Fruit fly (Drosophila melanogaster) whole organism, embryonic: Measurements from ENCODE around the gene CG31126.

Experiments used
- Bgb ChIP-seq: fragments of 200-800 bp; sonication (Bioruptor generic); IDR thresholded peaks from 2 replicates; pipeline ENCODE4 v1.3.6; 2022; ENCODE audit warnings: missing biosample characterization, missing genetic modification characterization; ENCODE audit not compliant: partially characterized antibody
- CG10543 ChIP-seq: fragments of 200-800 bp; sonication (Bioruptor generic); optimal IDR thresholded peaks from 3 replicates; lab custom pipeline; 2017; ENCODE audit warnings: missing biosample characterization, mild to moderate bottlenecking, missing genetic modification characterization, moderate library complexity
- CG11560 ChIP-seq: fragments of 200-800 bp; sonication (Bioruptor generic); IDR thresholded peaks from 3 replicates; pipeline ENCODE4 v1.3.6; 2022; ENCODE audit warnings: missing biosample characterization, missing genetic modification characterization
- CG11695 ChIP-seq: fragments of 200-800 bp; sonication (Bioruptor generic); IDR thresholded peaks from 3 replicates; pipeline ENCODE4 v1.3.6; 2022; ENCODE audit warnings: missing biosample characterization, missing genetic modification characterization
- CG12104 ChIP-seq: fragments of 200-800 bp; sonication (Bioruptor generic); optimal IDR thresholded peaks from 3 replicates; lab custom pipeline; 2016; ENCODE audit warnings: missing biosample characterization, missing genetic modification characterization
- CG12659 ChIP-seq: fragments of 200-800 bp; sonication (Bioruptor generic); optimal IDR thresholded peaks from 3 replicates; lab custom pipeline; 2017; ENCODE audit warnings: mild to moderate bottlenecking, missing biosample characterization, missing genetic modification reagents, missing genetic modification characterization
- CG13287 ChIP-seq: fragments of 200-800 bp; sonication (Bioruptor generic); IDR thresholded peaks from 2 replicates; pipeline ENCODE4 v1.3.6; 2022; ENCODE audit warnings: missing biosample characterization, missing genetic modification characterization; ENCODE audit not compliant: partially characterized antibody
- CG17802 ChIP-seq: fragments of 200-800 bp; sonication (Bioruptor generic); optimal IDR thresholded peaks from 2 replicates; lab custom pipeline; 2018; ENCODE audit warnings: missing biosample characterization, mild to moderate bottlenecking, missing genetic modification characterization, moderate library complexity
- CG17829 ChIP-seq: fragments of 200-800 bp; optimal IDR thresholded peaks from 2 replicates; lab custom pipeline; 2019; ENCODE audit warnings: missing biosample characterization, mild to moderate bottlenecking, missing genetic modification characterization, moderate library complexity
- CG18011 ChIP-seq: fragments of 200-800 bp; sonication (Bioruptor generic); optimal IDR thresholded peaks from 2 replicates; lab custom pipeline; 2017; ENCODE audit warnings: missing biosample characterization, missing genetic modification characterization, mild to moderate bottlenecking, moderate library complexity, missing genotype
- CG18476 ChIP-seq: fragments of 200-800 bp; sonication (Bioruptor generic); optimal IDR thresholded peaks from 2 replicates; lab custom pipeline; 2016; ENCODE audit warnings: missing biosample characterization, mild to moderate bottlenecking, missing genetic modification characterization
- CG2889 ChIP-seq: fragments of 200-800 bp; sonication (Bioruptor generic); IDR thresholded peaks from 3 replicates; pipeline ENCODE4 v1.3.6; 2022; ENCODE audit warnings: missing biosample characterization, missing genetic modification characterization
- CG31441 ChIP-seq: fragments of 200-800 bp; sonication (Bioruptor generic); IDR thresholded peaks from 2 replicates; pipeline ENCODE4 v1.3.6; 2022; ENCODE audit warnings: missing biosample characterization, missing genetic modification characterization
- CG4820 ChIP-seq: fragments of 200-800 bp; sonication (Bioruptor generic); optimal IDR thresholded peaks from 3 replicates; lab custom pipeline; 2016; ENCODE audit warnings: missing biosample characterization, missing genetic modification characterization
- CG5245 ChIP-seq: fragments of 200-800 bp; sonication (Bioruptor generic); optimal IDR thresholded peaks from 3 replicates; lab custom pipeline; 2016; ENCODE audit warnings: missing biosample characterization, missing genetic modification characterization
- CoRest ChIP-seq: fragments of 200-800 bp; sonication (Bioruptor generic); optimal IDR thresholded peaks from 3 replicates; lab custom pipeline; 2018; ENCODE audit warnings: missing biosample characterization, mild to moderate bottlenecking, missing genetic modification characterization, moderate library complexity
- D19B ChIP-seq: fragments of 200-800 bp; sonication (Bioruptor generic); optimal IDR thresholded peaks from 2 replicates; lab custom pipeline; 2017; ENCODE audit warnings: missing biosample characterization, mild to moderate bottlenecking, missing genetic modification characterization
- Dll ChIP-seq: fragments of 200-800 bp; sonication (Bioruptor generic); IDR thresholded peaks from 4 replicates; pipeline ENCODE4 v1.3.6; 2022; ENCODE audit warnings: missing biosample characterization, missing genetic modification characterization; ENCODE audit not compliant: partially characterized antibody
- Fer1 ChIP-seq: fragments of 200-800 bp; sonication (Bioruptor generic); optimal IDR thresholded peaks from 2 replicates; lab custom pipeline; 2017; ENCODE audit warnings: missing biosample characterization, mild to moderate bottlenecking, missing genetic modification characterization
- Fer2 ChIP-seq: fragments of 200-800 bp; sonication (Bioruptor generic); optimal IDR thresholded peaks from 2 replicates; lab custom pipeline; 2018; ENCODE audit warnings: missing biosample characterization, mild to moderate bottlenecking, missing genetic modification characterization, moderate library complexity
- Fer3 ChIP-seq: fragments of 200-800 bp; sonication (Bioruptor generic); optimal IDR thresholded peaks from 2 replicates; lab custom pipeline; 2018; ENCODE audit warnings: missing biosample characterization, mild to moderate bottlenecking, missing genetic modification characterization, moderate library complexity
- GATAe ChIP-seq: fragments of 200-800 bp; sonication (Bioruptor generic); conservative IDR thresholded peaks from 2 replicates; pipeline ENCODE4 v1.3.6; 2022; ENCODE audit warnings: missing biosample characterization, missing genetic modification characterization
- HHEX ChIP-seq: fragments of 200-800 bp; sonication (Bioruptor generic); optimal IDR thresholded peaks from 3 replicates; lab custom pipeline; 2017; ENCODE audit warnings: missing biosample characterization, mild to moderate bottlenecking, missing genetic modification characterization, missing genetic modification reagents
- NFAT ChIP-seq: fragments of 200-800 bp; sonication (Bioruptor generic); IDR thresholded peaks from 2 replicates; pipeline ENCODE4 v1.3.6; 2022; ENCODE audit warnings: missing biosample characterization, missing genetic modification characterization
- Neu2 ChIP-seq: fragments of 200-800 bp; sonication (Bioruptor generic); optimal IDR thresholded peaks from 3 replicates; lab custom pipeline; 2016; ENCODE audit warnings: missing biosample characterization, missing genetic modification characterization, borderline replicate concordance
- Ravus ChIP-seq: fragments of 200-800 bp; sonication (Bioruptor generic); IDR thresholded peaks from 2 replicates; pipeline ENCODE4 v1.3.6; 2022; ENCODE audit warnings: missing biosample characterization, missing genetic modification characterization
- Scr ChIP-seq: fragments of 200-800 bp; sonication (Bioruptor generic); IDR thresholded peaks from 2 replicates; pipeline ENCODE4 v1.3.6; 2022; ENCODE audit warnings: missing biosample characterization, missing genetic modification characterization; ENCODE audit not compliant: partially characterized antibody
- Side ChIP-seq: fragments of 200-800 bp; sonication (Bioruptor generic); optimal IDR thresholded peaks from 2 replicates; lab custom pipeline; 2016; ENCODE audit warnings: missing biosample characterization, missing genetic modification characterization
- ase ChIP-seq: fragments of 200-800 bp; sonication (Bioruptor generic); IDR thresholded peaks from 3 replicates; pipeline ENCODE4 v1.3.6; 2022; ENCODE audit warnings: missing biosample characterization, missing genetic modification characterization
- bsh ChIP-seq, 2 experiments: fragments of 200-800 bp; sonication (Bioruptor generic); optimal IDR thresholded peaks; 2 replicates each; lab custom pipeline; 2017 to 2018; ENCODE audit warnings: mild to moderate bottlenecking in 2 of 2, missing biosample characterization in 2 of 2, missing genetic modification characterization in 2 of 2, moderate library complexity in 1 of 2
- dan ChIP-seq: fragments of 200-800 bp; sonication (Bioruptor generic); IDR thresholded peaks from 2 replicates; pipeline ENCODE4 v1.3.6; 2022; ENCODE audit warnings: missing biosample characterization, missing genetic modification characterization
- h ChIP-seq: fragments of >200 bp; optimal IDR thresholded peaks from 2 replicates; lab custom pipeline; 2017
- hb ChIP-seq: fragments of 200-800 bp; sonication (Bioruptor generic); IDR thresholded peaks from 3 replicates; pipeline ENCODE4 v1.3.6; 2022; ENCODE audit warnings: missing biosample characterization, missing genetic modification characterization; ENCODE audit not compliant: partially characterized antibody
- inv ChIP-seq: fragments of 200-800 bp; sonication (Bioruptor generic); IDR thresholded peaks from 2 replicates; pipeline ENCODE4 v1.3.6; 2022; ENCODE audit warnings: missing biosample characterization, missing genetic modification characterization; ENCODE audit not compliant: partially characterized antibody
- lilli ChIP-seq: fragments of 200-800 bp; sonication (Bioruptor generic); optimal IDR thresholded peaks from 3 replicates; lab custom pipeline; 2016; ENCODE audit warnings: missing biosample characterization, missing genetic modification characterization
- mam ChIP-seq: fragments of 200-800 bp; sonication (Bioruptor generic); optimal IDR thresholded peaks from 3 replicates; lab custom pipeline; 2016; ENCODE audit warnings: missing biosample characterization, missing genetic modification characterization
- odd ChIP-seq: fragments of 200-800 bp; sonication (Bioruptor generic); optimal IDR thresholded peaks from 2 replicates; lab custom pipeline; 2017; ENCODE audit warnings: missing biosample characterization, mild to moderate bottlenecking, missing genetic modification characterization
- pnt ChIP-seq: fragments of 200-800 bp; sonication (Bioruptor generic); optimal IDR thresholded peaks from 3 replicates; lab custom pipeline; 2016; ENCODE audit warnings: missing biosample characterization, missing genetic modification characterization
- ranshi ChIP-seq: fragments of 200-800 bp; sonication (Bioruptor generic); IDR thresholded peaks from 2 replicates; pipeline ENCODE4 v1.3.6; 2022; ENCODE audit warnings: missing biosample characterization, missing genetic modification characterization
- row ChIP-seq: fragments of 200-800 bp; sonication (Bioruptor generic); IDR thresholded peaks from 3 replicates; pipeline ENCODE4 v1.3.6; 2022; ENCODE audit warnings: missing biosample characterization, missing genetic modification characterization
- sc ChIP-seq, 3 experiments: fragments of >200 bp in 2 of 3; fragments of 200-800 bp in 1 of 3; sonication (Bioruptor generic) in 1 of 3; optimal IDR thresholded peaks; 2 replicates in 2 of 3; 3 replicates in 1 of 3; lab custom pipeline; 2017; ENCODE audit warnings: mild to moderate bottlenecking in 1 of 3, missing biosample characterization in 1 of 3, missing genetic modification characterization in 1 of 3, missing genetic modification reagents in 1 of 3
- sd ChIP-seq: fragments of 200-800 bp; sonication (Bioruptor generic); optimal IDR thresholded peaks from 3 replicates; lab custom pipeline; 2018; ENCODE audit warnings: missing biosample characterization, mild to moderate bottlenecking, missing genetic modification characterization, moderate library complexity
- sim ChIP-seq: fragments of 200-800 bp; sonication (Bioruptor generic); IDR thresholded peaks from 2 replicates; pipeline ENCODE4 v1.3.6; 2022; ENCODE audit warnings: missing biosample characterization, missing genetic modification characterization
- sna ChIP-seq: fragments of 200-800 bp; sonication (Bioruptor generic); IDR thresholded peaks from 2 replicates; pipeline ENCODE4 v1.3.6; 2022; ENCODE audit warnings: missing biosample characterization, missing genetic modification characterization; ENCODE audit not compliant: partially characterized antibody
- ssp ChIP-seq: fragments of 200-800 bp; sonication (Bioruptor generic); IDR thresholded peaks from 2 replicates; pipeline ENCODE4 v1.3.6; 2022; ENCODE audit warnings: missing biosample characterization, missing genetic modification characterization
- sug ChIP-seq: fragments of 200-800 bp; optimal IDR thresholded peaks from 2 replicates; lab custom pipeline; 2019; ENCODE audit warnings: missing biosample characterization, mild to moderate bottlenecking, missing genetic modification characterization, moderate library complexity
- tio ChIP-seq: fragments of 200-800 bp; sonication (Bioruptor generic); optimal IDR thresholded peaks from 2 replicates; lab custom pipeline; 2017; ENCODE audit warnings: missing biosample characterization, missing genetic modification characterization, inconsistent platforms
- tna ChIP-seq: fragments of 200-800 bp; sonication (Bioruptor generic); IDR thresholded peaks from 2 replicates; pipeline ENCODE4 v1.3.6; 2022; ENCODE audit warnings: missing biosample characterization, missing genetic modification characterization; ENCODE audit not compliant: partially characterized antibody
- trh ChIP-seq: fragments of 200-800 bp; sonication (Bioruptor generic); optimal IDR thresholded peaks from 2 replicates; lab custom pipeline; 2016; ENCODE audit warnings: missing biosample characterization, missing genetic modification characterization

CG31126 gene

DNA sequence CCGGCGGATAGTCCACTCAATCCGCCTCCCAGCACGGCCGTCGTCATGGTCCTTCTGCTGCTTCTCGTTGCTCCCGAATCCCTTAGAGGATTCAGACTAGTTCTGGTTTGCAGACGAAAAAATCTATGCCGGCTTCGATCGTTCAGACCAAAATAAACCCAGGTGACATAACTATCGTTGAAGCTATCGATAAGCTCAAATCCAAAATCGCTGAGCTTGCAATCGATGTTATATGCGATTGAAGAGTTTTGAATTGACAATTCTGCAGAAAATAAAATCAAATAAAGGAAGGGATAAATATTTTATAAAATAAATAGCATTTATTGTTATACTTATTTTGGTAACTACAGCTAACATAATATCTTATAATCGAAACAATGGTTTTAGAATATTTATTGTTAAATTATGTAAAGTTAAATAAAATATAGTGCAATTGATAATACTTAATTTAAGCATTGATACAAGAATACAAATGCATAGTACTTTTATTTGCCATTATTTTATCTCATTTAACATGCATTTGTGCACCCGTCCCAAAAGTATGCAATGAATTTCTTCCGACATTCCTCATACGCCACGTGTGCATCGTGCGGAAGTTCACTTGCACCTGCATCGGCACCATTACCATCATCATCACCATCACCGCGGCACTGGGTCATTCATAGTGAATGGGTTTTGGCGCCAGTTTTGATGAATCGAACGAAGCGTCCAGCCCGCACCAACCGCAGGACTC, 2.4 kb downstream of the CG31126 start, which contains the start of gene Ppox (continued):
- TF ChIP-seq CG11560 (tag; lab: Robert Waterston, UW): no peak
- TF ChIP-seq sna (GFP tag; lab: Robert Waterston, UW): peak; percentile 97
- TF ChIP-seq CG13287 (GFP tag; lab: Robert Waterston, UW): peak; percentile 98
- no peak for TF ChIP-seq sc (optimal IDR thresholded peaks at IDR 0.05; lab: Kevin White, UChicago)
- TF ChIP-seq sc (GFP tag; optimal IDR thresholded peaks at IDR 0.05; lab: Kevin White, UChicago): no peak
- TF ChIP-seq GATAe (GFP tag; lab: Robert Waterston, UW): no peak
- peak; percentile 96 for TF ChIP-seq Dll (GFP tag; lab: Robert Waterston, UW)
- peak; percentile 15 for TF ChIP-seq CG12659 (GFP tag; lab: Kevin White, UChicago)
- no peak for TF ChIP-seq ranshi (GFP tag; lab: Robert Waterston, UW)
- TF ChIP-seq Ravus (GFP tag; lab: Robert Waterston, UW): no peak
- TF ChIP-seq CoRest (tag; lab: Kevin White, UChicago): peak; percentile 5
- no peak for TF ChIP-seq sd (tag; lab: Kevin White, UChicago)
- peak; percentile 45; the same call in 2 of the 3 replicates for TF ChIP-seq row (GFP tag; lab: Robert Waterston, UW)
- no peak for TF ChIP-seq CG18476
- no peak for TF ChIP-seq Side (GFP tag; lab: Kevin White, UChicago)
- TF ChIP-seq CG5245 (GFP tag; lab: Kevin White, UChicago): no peak
- peak; percentile 88 for TF ChIP-seq tna (GFP tag; lab: Robert Waterston, UW)
- no peak for TF ChIP-seq NFAT (GFP tag; lab: Robert Waterston, UW)
- TF ChIP-seq Fer1 (GFP tag; lab: Kevin White, UChicago): no peak
- peak; percentile 89 for TF ChIP-seq inv (GFP tag; lab: Robert Waterston, UW)
- peak; percentile 91 for TF ChIP-seq Scr
- no peak for TF ChIP-seq CG31441 (GFP tag; lab: Robert Waterston, UW)
- TF ChIP-seq CG10543 (GFP tag; lab: Kevin White, UChicago): no peak
- no peak for TF ChIP-seq CG2889 (GFP tag; lab: Robert Waterston, UW)
- no peak for TF ChIP-seq CG12104 (GFP tag; lab: Kevin White, UChicago)
- no peak for TF ChIP-seq D19B (GFP tag; lab: Kevin White, UChicago)
- TF ChIP-seq pnt (GFP tag; lab: Kevin White, UChicago): no peak
- TF ChIP-seq h (lab: Kevin White, UChicago): no peak
- no peak for TF ChIP-seq tio
- TF ChIP-seq CG17802 (tag; lab: Kevin White, UChicago): no peak
- no peak for TF ChIP-seq CG17829 (tag; lab: Kevin White, UChicago)
- TF ChIP-seq sug (tag; lab: Kevin White, UChicago): peak; percentile 4
- no peak for TF ChIP-seq Neu2 (GFP tag; lab: Kevin White, UChicago)
- no peak for TF ChIP-seq Fer2 (tag; lab: Kevin White, UChicago)
- no peak for TF ChIP-seq CG11695 (GFP tag; lab: Robert Waterston, UW)
- no peak for TF ChIP-seq odd (GFP tag; lab: Kevin White, UChicago)
- TF ChIP-seq sim (GFP tag; lab: Robert Waterston, UW): no peak
- no peak for TF ChIP-seq CG18011
- TF ChIP-seq hb (GFP tag; lab: Robert Waterston, UW): peak; percentile 85
- no peak for TF ChIP-seq mam (GFP tag; lab: Kevin White, UChicago)
- no peak for TF ChIP-seq HHEX (GFP tag; lab: Kevin White, UChicago)
- TF ChIP-seq lilli (GFP tag; lab: Kevin White, UChicago): no peak
- TF ChIP-seq ase: no peak
- TF ChIP-seq ssp: no peak
- TF ChIP-seq CG4820 (GFP tag; lab: Kevin White, UChicago): no peak
- no peak for TF ChIP-seq Fer3 (tag; lab: Kevin White, UChicago)
- TF ChIP-seq trh (GFP tag; lab: Kevin White, UChicago): no peak
- peak; percentile 96 for TF ChIP-seq Bgb
- no peak for TF ChIP-seq dan (GFP tag; lab: Robert Waterston, UW)
- TF ChIP-seq bsh (GFP tag; optimal IDR thresholded peaks at IDR 0.05; lab: Kevin White, UChicago): peak in 1 of 2 experiments; percentile 5
